Worm (Caenorhabditis elegans) whole organism, L2 larva: ENCODE measurements around the gene Y45G5AL.1.

Experiments used
- aly-2 ChIP-seq: fragments of 150-350 bp; optimal IDR thresholded peaks from 2 replicates; lab custom pipeline; 2014; ENCODE audit warnings: missing biosample characterization, missing genetic modification characterization
- ama-1 ChIP-seq: fragments of 150-350 bp; optimal IDR thresholded peaks from 2 replicates; lab custom pipeline; 2018; ENCODE audit warnings: inconsistent platforms
- blmp-1 ChIP-seq: sonication (generic microtip); optimal IDR thresholded peaks from 2 replicates; lab custom pipeline; 2017; ENCODE audit warnings: missing genetic modification characterization, mild to moderate bottlenecking, missing compliant biosample characterization, antibody characterized with exemption, moderate library complexity; ENCODE audit not compliant: insufficient read depth
- egl-27 ChIP-seq: sonication (generic microtip); optimal IDR thresholded peaks from 3 replicates; lab custom pipeline; 2017; ENCODE audit warnings: missing biosample characterization, missing genetic modification reagents, missing genetic modification characterization
- elt-3 ChIP-seq: sonication (generic microtip); optimal IDR thresholded peaks from 2 replicates; lab custom pipeline; 2017; ENCODE audit warnings: missing biosample characterization, missing genetic modification characterization
- fos-1 ChIP-seq: fragments of 150-350 bp; optimal IDR thresholded peaks from 2 replicates; lab custom pipeline; 2014; ENCODE audit warnings: missing biosample characterization, missing genetic modification characterization
- lin-11 ChIP-seq: fragments of 150-350 bp; sonication (generic microtip); optimal IDR thresholded peaks from 2 replicates; lab custom pipeline; 2014; ENCODE audit warnings: missing biosample characterization, missing genetic modification characterization, inconsistent platforms, mixed read lengths
- lin-39 ChIP-seq: fragments of 150-350 bp; optimal IDR thresholded peaks from 2 replicates; lab custom pipeline; 2014; ENCODE audit warnings: missing biosample characterization, missing genetic modification reagents, missing genetic modification characterization
- lsy-2 ChIP-seq, 2 experiments: fragments of 150-350 bp in 1 of 2; sonication (generic microtip) in 1 of 2; optimal IDR thresholded peaks; 2 replicates each; lab custom pipeline; 2014 to 2017; ENCODE audit warnings: missing biosample characterization in 2 of 2, missing genetic modification characterization in 2 of 2
- nhr-25 ChIP-seq: fragments of 150-350 bp; sonication (generic microtip); optimal IDR thresholded peaks from 3 replicates; lab custom pipeline; 2014; ENCODE audit warnings: missing biosample characterization, missing genetic modification characterization
- zag-1 ChIP-seq: fragments of 150-350 bp; optimal IDR thresholded peaks from 2 replicates; lab custom pipeline; 2014; ENCODE audit warnings: missing biosample characterization, missing genetic modification characterization

DNA sequence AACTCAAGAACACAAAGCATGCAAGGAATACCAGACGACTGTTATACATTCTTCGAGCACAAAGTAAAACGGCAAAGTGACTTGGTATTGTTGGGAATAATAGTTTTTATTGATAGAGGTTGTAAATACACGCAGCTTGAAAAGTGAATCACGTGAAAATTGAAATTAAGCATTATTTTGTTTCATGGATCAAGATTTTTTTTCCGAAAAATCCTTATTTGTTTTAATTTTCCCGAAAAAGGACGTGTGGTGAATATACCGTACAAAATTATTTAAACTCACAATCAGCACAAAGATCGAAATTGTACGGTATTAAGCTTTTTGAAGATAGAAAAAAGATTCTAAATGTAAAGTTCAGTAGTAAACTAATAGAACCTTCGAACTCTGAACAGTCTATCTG, 34.4 kb upstream of the Y45G5AL.1 start, which contains the start of gene clc-18:
- TF ChIP-seq elt-3 (tag; lab: Kevin White, UChicago) (no peak), lin-11 (tag; lab: Kevin White, UChicago) (no peak), lin-39 (tag; lab: Kevin White, UChicago) (no peak), lsy-2 (tag; optimal IDR thresholded peaks at IDR 0.05; lab: Kevin White, UChicago) (no peak), zag-1 (no peak), egl-27 (no peak), nhr-25 (tag; lab: Kevin White, UChicago) (no peak), ama-1 (lab: Kevin White, UChicago) (no peak), aly-2 (no peak), blmp-1 (no peak), fos-1 (tag; lab: Kevin White, UChicago) (no peak)
